Fruit fly (Drosophila melanogaster): ENCODE results near the gene CG5895.

Gene CG5895

dm6 chr3L:16011319-16012210 lies 23.7 kb upstream of the CG5895 start, which contains the start of gene mib1 (continued):
- TF ChIP-seq hkb (optimal IDR thresholded peaks at IDR 0.05), result no peak
- TF ChIP-seq hkb (GFP tag; IDR thresholded peaks at IDR 0.05), result 0 out of 2 replicates have a peak, but pooled peaks have one; percentile 13
- TF ChIP-seq kay (GFP tag; optimal IDR thresholded peaks at IDR 0.05), result no peak
- no peak for TF ChIP-seq CG7839 (tag; optimal IDR thresholded peaks at IDR 0.05)
- peak; percentile 59 for TF ChIP-seq grau (tag; optimal IDR thresholded peaks at IDR 0.05)
- TF ChIP-seq lab (GFP tag; optimal IDR thresholded peaks at IDR 0.05), result peak; percentile 59
- peak; percentile 56 for TF ChIP-seq CG17328 (GFP tag; IDR thresholded peaks at IDR 0.05)
- TF ChIP-seq odd (GFP tag; optimal IDR thresholded peaks at IDR 0.05), result peak; percentile 10
- TF ChIP-seq CG15696 (tag; optimal IDR thresholded peaks at IDR 0.05), result no peak
- no peak for TF ChIP-seq CG8388 (GFP tag; optimal IDR thresholded peaks at IDR 0.05)
- TF ChIP-seq Rx (GFP tag; IDR thresholded peaks at IDR 0.05), result no peak
- peak; percentile 81 for TF ChIP-seq sna (GFP tag; IDR thresholded peaks at IDR 0.05; ENCODE audit: partially characterized antibody)
- TF ChIP-seq dm (GFP tag; optimal IDR thresholded peaks at IDR 0.05), result peak; percentile 59
- no peak for TF ChIP-seq pnt (GFP tag; optimal IDR thresholded peaks at IDR 0.05)
- TF ChIP-seq HmgD (GFP tag; optimal IDR thresholded peaks at IDR 0.05), result peak; percentile 59
- peak; percentile 46 for TF ChIP-seq pros (GFP tag; optimal IDR thresholded peaks at IDR 0.05)
- TF ChIP-seq mld (GFP tag; IDR thresholded peaks at IDR 0.05; ENCODE audit: partially characterized antibody), result peak; percentile 80; the same call in 2 of the 3 replicates
- TF ChIP-seq CG9437 (GFP tag; optimal IDR thresholded peaks at IDR 0.05), result peak; percentile 65
- peak; percentile 24 for TF ChIP-seq gem (tag; optimal IDR thresholded peaks at IDR 0.05)
- TF ChIP-seq CG6791 (GFP tag; IDR thresholded peaks at IDR 0.05; ENCODE audit: partially characterized antibody), result peak; percentile 93
- TF ChIP-seq CG2678 (tag; optimal IDR thresholded peaks at IDR 0.05), result peak; percentile 14
- TF ChIP-seq CG3163 (GFP tag; optimal IDR thresholded peaks at IDR 0.05), result peak; percentile 41
- peak; percentile 40 for TF ChIP-seq CG2120 (GFP tag; optimal IDR thresholded peaks at IDR 0.05)
- peak; percentile 50 for TF ChIP-seq CG13624 (GFP tag; optimal IDR thresholded peaks at IDR 0.05)
- peak; percentile 39 for TF ChIP-seq CoRest (tag; optimal IDR thresholded peaks at IDR 0.05)
- TF ChIP-seq chn (GFP tag; optimal IDR thresholded peaks at IDR 0.05), result peak; percentile 30
- peak in 1 of 3 experiments; percentile 28 for TF ChIP-seq lola (GFP tag; optimal IDR thresholded peaks at IDR 0.05)
- TF ChIP-seq Hmr (GFP tag; optimal IDR thresholded peaks at IDR 0.05), result peak; percentile 91
- no peak for TF ChIP-seq CG1832 (GFP tag; optimal IDR thresholded peaks at IDR 0.05)
- TF ChIP-seq trem (tag; optimal IDR thresholded peaks at IDR 0.05), result peak; percentile 89
- peak; percentile 60 for TF ChIP-seq CG31365 (tag; optimal IDR thresholded peaks at IDR 0.05)
- peak; percentile 21 for TF ChIP-seq Xbp1 (GFP tag; optimal IDR thresholded peaks at IDR 0.05)
- peak; percentile 35; the same call in 2 of the 4 replicates for TF ChIP-seq Gug (GFP tag; IDR thresholded peaks at IDR 0.05)
- TF ChIP-seq CG9609 (GFP tag; optimal IDR thresholded peaks at IDR 0.05), result peak; percentile 40
- peak; percentile 5 for TF ChIP-seq CG4820 (GFP tag; optimal IDR thresholded peaks at IDR 0.05)
- no peak for TF ChIP-seq CG31388 (GFP tag; optimal IDR thresholded peaks at IDR 0.05)
- TF ChIP-seq mirr (GFP tag; optimal IDR thresholded peaks at IDR 0.05), result peak; percentile 45
- peak; percentile 84 for TF ChIP-seq HLH4C (GFP tag; IDR thresholded peaks at IDR 0.05; ENCODE audit: partially characterized antibody)
- TF ChIP-seq z (GFP tag; IDR thresholded peaks at IDR 0.05), result no peak
- TF ChIP-seq CG4360 (GFP tag; IDR thresholded peaks at IDR 0.05), result 0 out of 2 replicates have a peak, but pooled peaks have one; percentile 30
- TF ChIP-seq CG13894 (tag; optimal IDR thresholded peaks at IDR 0.05), result peak; percentile 48
- peak; percentile 62 for TF ChIP-seq Dek (tag; optimal IDR thresholded peaks at IDR 0.05)
- peak; percentile 23; the same call in 1 of the 2 replicates for TF ChIP-seq Atf6 (GFP tag; IDR thresholded peaks at IDR 0.05)
- peak; percentile 84 for TF ChIP-seq CG8478 (optimal IDR thresholded peaks at IDR 0.05)
- TF ChIP-seq CG4854 (GFP tag; optimal IDR thresholded peaks at IDR 0.05), result peak; percentile 18
- TF ChIP-seq CG34422 (GFP tag; IDR thresholded peaks at IDR 0.05), result peak; percentile 76; the same call in 2 of the 3 replicates
- peak; percentile 15 for TF ChIP-seq CG4328 (GFP tag; optimal IDR thresholded peaks at IDR 0.05)
- TF ChIP-seq Antp (GFP tag; optimal IDR thresholded peaks at IDR 0.05), result no peak
- peak; percentile 63 for TF ChIP-seq CTCF (GFP tag; optimal IDR thresholded peaks at IDR 0.05)
